Fruit fly (Drosophila melanogaster): ENCODE measurements around the gene Vml.

Vml gene

dm6 chrX:2298708-2299370 is 23.2 kb downstream of the Vml start:
- TF ChIP-seq CG32121 (GFP tag; IDR thresholded peaks at IDR 0.05) (peak; percentile 89), Pif1B (GFP tag; optimal IDR thresholded peaks at IDR 0.05) (peak; percentile 97), D1 (tag; optimal IDR thresholded peaks at IDR 0.05) (peak; percentile 79), CG34367 (tag; optimal IDR thresholded peaks at IDR 0.05) (peak; percentile 95), CG17806 (tag; optimal IDR thresholded peaks at IDR 0.05) (peak; percentile 91), Ets98B (GFP tag; IDR thresholded peaks at IDR 0.05) (peak; percentile 94), CG12605 (GFP tag; IDR thresholded peaks at IDR 0.05) (peak; percentile 94), CG10348 (GFP tag; IDR thresholded peaks at IDR 0.05) (no peak), CG4496 (GFP tag; IDR thresholded peaks at IDR 0.05) (peak; percentile 97), Pif1A (GFP tag; optimal IDR thresholded peaks at IDR 0.05) (peak; percentile 96), CG8301 (tag; optimal IDR thresholded peaks at IDR 0.05) (peak; percentile 86), fd96Ca (GFP tag; IDR thresholded peaks at IDR 0.05) (peak; percentile 95), CG9948 (tag; optimal IDR thresholded peaks at IDR 0.05) (peak; percentile 81), CG8159 (tag; optimal IDR thresholded peaks at IDR 0.05) (peak; percentile 90), CG13204 (GFP tag; optimal IDR thresholded peaks at IDR 0.05) (peak; percentile 84), Snoo (tag; optimal IDR thresholded peaks at IDR 0.05) (peak; percentile 89), rn (GFP tag; IDR thresholded peaks at IDR 0.05) (peak; percentile 72), gl (tag; optimal IDR thresholded peaks at IDR 0.05) (peak; percentile 89), EcR (GFP tag; optimal IDR thresholded peaks at IDR 0.05) (peak; percentile 66), CG15710 (tag; optimal IDR thresholded peaks at IDR 0.05) (peak; percentile 93), CG14655 (GFP tag; optimal IDR thresholded peaks at IDR 0.05) (peak; percentile 88)

- peak; percentile 100 for TF ChIP-seq fd96Ca (GFP tag; IDR thresholded peaks at IDR 0.05)
- peak; percentile 99 for TF ChIP-seq Pif1A (GFP tag; optimal IDR thresholded peaks at IDR 0.05)
- TF ChIP-seq CG8159 (tag; optimal IDR thresholded peaks at IDR 0.05), result peak; percentile 98
- TF ChIP-seq CG10348 (GFP tag; IDR thresholded peaks at IDR 0.05), result peak; percentile 98
- TF ChIP-seq CG4496 (GFP tag; IDR thresholded peaks at IDR 0.05), result peak; percentile 100
- TF ChIP-seq rn (GFP tag; IDR thresholded peaks at IDR 0.05), result peak; percentile 98
- TF ChIP-seq Ets98B (GFP tag; IDR thresholded peaks at IDR 0.05), result peak; percentile 99
- peak; percentile 75 for TF ChIP-seq EcR (GFP tag; optimal IDR thresholded peaks at IDR 0.05)
- TF ChIP-seq D1 (tag; optimal IDR thresholded peaks at IDR 0.05), result peak; percentile 97
- peak; percentile 99 for TF ChIP-seq CG9948 (tag; optimal IDR thresholded peaks at IDR 0.05)
- TF ChIP-seq CG14655 (GFP tag; optimal IDR thresholded peaks at IDR 0.05), result peak; percentile 99
- TF ChIP-seq Pif1B (GFP tag; optimal IDR thresholded peaks at IDR 0.05), result peak; percentile 99
- TF ChIP-seq CG17806 (tag; optimal IDR thresholded peaks at IDR 0.05), result peak; percentile 99
- peak; percentile 99 for TF ChIP-seq CG32121 (GFP tag; IDR thresholded peaks at IDR 0.05)
- TF ChIP-seq CG13204 (GFP tag; optimal IDR thresholded peaks at IDR 0.05), result peak; percentile 97
- peak; percentile 99 for TF ChIP-seq CG12605 (GFP tag; IDR thresholded peaks at IDR 0.05)
- peak; percentile 98 for TF ChIP-seq gl (tag; optimal IDR thresholded peaks at IDR 0.05)
- peak; percentile 99 for TF ChIP-seq Snoo (tag; optimal IDR thresholded peaks at IDR 0.05)
- peak; percentile 99 for TF ChIP-seq CG15710 (tag; optimal IDR thresholded peaks at IDR 0.05)
- peak; percentile 99 for TF ChIP-seq CG34367 (tag; optimal IDR thresholded peaks at IDR 0.05)
- TF ChIP-seq CG8301 (tag; optimal IDR thresholded peaks at IDR 0.05), result peak; percentile 99
These were observed 24.9 kb downstream of the Vml start for dm6 chrX:2300293-2301068.

dm6 chrX:2301069-2301508 is 25.5 kb downstream of the Vml start:
- TF ChIP-seq CG17806 (tag; optimal IDR thresholded peaks at IDR 0.05) (peak; percentile 53), CG13204 (GFP tag; optimal IDR thresholded peaks at IDR 0.05) (peak; percentile 39), CG12605 (GFP tag; IDR thresholded peaks at IDR 0.05) (peak; percentile 38; the same call in 1 of the 2 replicates), CG14655 (GFP tag; optimal IDR thresholded peaks at IDR 0.05) (peak; percentile 45), D1 (tag; optimal IDR thresholded peaks at IDR 0.05) (no peak), gl (tag; optimal IDR thresholded peaks at IDR 0.05) (peak; percentile 28), CG34367 (tag; optimal IDR thresholded peaks at IDR 0.05) (peak; percentile 38), CG15710 (tag; optimal IDR thresholded peaks at IDR 0.05) (peak; percentile 62), CG8301 (tag; optimal IDR thresholded peaks at IDR 0.05) (peak; percentile 59), CG4496 (GFP tag; IDR thresholded peaks at IDR 0.05) (peak; percentile 47; the same call in 2 of the 3 replicates), Ets98B (GFP tag; IDR thresholded peaks at IDR 0.05) (no peak; the same call in 1 of the 2 replicates), rn (GFP tag; IDR thresholded peaks at IDR 0.05) (0 out of 2 replicates have a peak, but pooled peaks have one; percentile 4), EcR (GFP tag; optimal IDR thresholded peaks at IDR 0.05) (no peak), CG8159 (tag; optimal IDR thresholded peaks at IDR 0.05) (peak; percentile 78), fd96Ca (GFP tag; IDR thresholded peaks at IDR 0.05) (peak; percentile 70), Pif1B (GFP tag; optimal IDR thresholded peaks at IDR 0.05) (no peak), CG32121 (GFP tag; IDR thresholded peaks at IDR 0.05) (peak; percentile 61; the same call in 1 of the 2 replicates), Pif1A (GFP tag; optimal IDR thresholded peaks at IDR 0.05) (peak; percentile 40), CG10348 (GFP tag; IDR thresholded peaks at IDR 0.05) (no peak), CG9948 (tag; optimal IDR thresholded peaks at IDR 0.05) (peak; percentile 72), Snoo (tag; optimal IDR thresholded peaks at IDR 0.05) (peak; percentile 72)

- TF ChIP-seq D1 (tag; optimal IDR thresholded peaks at IDR 0.05) (no peak), Snoo (tag; optimal IDR thresholded peaks at IDR 0.05) (peak; percentile 63), Pif1A (GFP tag; optimal IDR thresholded peaks at IDR 0.05) (peak; percentile 78), CG13204 (GFP tag; optimal IDR thresholded peaks at IDR 0.05) (peak; percentile 28), CG17806 (tag; optimal IDR thresholded peaks at IDR 0.05) (peak; percentile 60), Ets98B (GFP tag; IDR thresholded peaks at IDR 0.05) (peak; percentile 73), EcR (GFP tag; optimal IDR thresholded peaks at IDR 0.05) (no peak), CG8301 (tag; optimal IDR thresholded peaks at IDR 0.05) (peak; percentile 70), rn (GFP tag; IDR thresholded peaks at IDR 0.05) (peak; percentile 59), CG14655 (GFP tag; optimal IDR thresholded peaks at IDR 0.05) (peak; percentile 79), CG15710 (tag; optimal IDR thresholded peaks at IDR 0.05) (peak; percentile 64), fd96Ca (GFP tag; IDR thresholded peaks at IDR 0.05) (peak; percentile 85), gl (tag; optimal IDR thresholded peaks at IDR 0.05) (peak; percentile 19), CG4496 (GFP tag; IDR thresholded peaks at IDR 0.05) (peak; percentile 82), CG8159 (tag; optimal IDR thresholded peaks at IDR 0.05) (peak; percentile 70), CG9948 (tag; optimal IDR thresholded peaks at IDR 0.05) (peak; percentile 60), Pif1B (GFP tag; optimal IDR thresholded peaks at IDR 0.05) (peak; percentile 59), CG34367 (tag; optimal IDR thresholded peaks at IDR 0.05) (peak; percentile 45), CG32121 (GFP tag; IDR thresholded peaks at IDR 0.05) (peak; percentile 80), CG12605 (GFP tag; IDR thresholded peaks at IDR 0.05) (peak; percentile 46), CG10348 (GFP tag; IDR thresholded peaks at IDR 0.05) (peak; percentile 60; the same call in 1 of the 2 replicates)
These were observed 26.2 kb downstream of the Vml start for dm6 chrX:2301613-2302522.

All from whole organism, pupa.